Worm (Caenorhabditis elegans) whole organism, early embryonic: ENCODE results near the gene T02G5.3.

Experiments used
- B0310.2 ChIP-seq: sonication (generic microtip); optimal IDR thresholded peaks from 2 replicates; lab custom pipeline; 2016; ENCODE audit warnings: mild to moderate bottlenecking, missing genetic modification characterization, missing compliant biosample characterization
- aly-1 ChIP-seq: sonication (generic microtip); optimal IDR thresholded peaks from 2 replicates; lab custom pipeline; 2016; ENCODE audit warnings: missing genetic modification characterization, missing compliant biosample characterization
- ama-1 ChIP-seq: fragments of 150-350 bp; optimal IDR thresholded peaks from 2 replicates; lab custom pipeline; 2014
- ets-7 ChIP-seq: sonication (generic microtip); optimal IDR thresholded peaks from 2 replicates; lab custom pipeline; 2016; ENCODE audit warnings: missing genotype, missing genetic modification characterization, missing compliant biosample characterization
- flt-1 ChIP-seq: fragments of 200-800 bp; sonication (Bioruptor generic); IDR thresholded peaks from 2 replicates; pipeline ENCODE4 v1.3.6; 2022; ENCODE audit warnings: missing genetic modification characterization, missing compliant biosample characterization
- scrt-1 ChIP-seq: fragments of 200-800 bp; sonication (Bioruptor generic); IDR thresholded peaks from 2 replicates; pipeline ENCODE4 v1.3.6; 2022; ENCODE audit warnings: missing genetic modification characterization, missing compliant biosample characterization
- tra-4 ChIP-seq: sonication (generic microtip); optimal IDR thresholded peaks from 2 replicates; lab custom pipeline; 2017; ENCODE audit warnings: missing genetic modification characterization, missing compliant biosample characterization

DNA sequence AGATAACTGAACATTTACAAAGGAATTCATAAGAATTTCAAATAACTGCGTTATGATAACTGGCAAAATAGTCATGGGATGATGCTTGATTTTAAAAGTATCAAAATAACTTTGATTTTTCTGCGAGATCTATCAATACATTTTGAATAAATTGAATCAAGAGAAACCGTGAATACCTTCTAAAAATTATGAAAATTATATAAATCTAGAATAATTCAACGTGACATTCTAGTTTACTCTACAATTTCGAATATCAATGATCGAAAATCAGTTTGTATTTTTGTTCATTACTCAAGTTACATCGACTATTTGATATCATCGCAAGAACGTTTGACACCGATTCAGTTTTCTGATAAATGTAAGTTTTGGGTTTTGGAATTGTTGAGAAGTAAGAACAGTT is 31.5 kb upstream of the T02G5.3 start, which contains the start of gene acs-6:
- TF ChIP-seq B0310.2 (tag; lab: Kevin White, UChicago) (no peak), scrt-1 (GFP tag; lab: Robert Waterston, UW) (no peak), flt-1 (GFP tag; lab: Robert Waterston, UW) (no peak), ama-1 (lab: Kevin White, UChicago) (no peak), aly-1 (no peak), ets-7 (tag; lab: Kevin White, UChicago) (no peak), tra-4 (no peak)
